Fruit fly (Drosophila melanogaster) whole organism, embryonic: ENCODE measurements around the gene Nf-YA.
A peak's percentile ranks its signal among the peaks of the same experiment; 100 is the strongest.

Source experiments
- Asciz ChIP-seq: fragments of 200-800 bp; sonication (Bioruptor generic); optimal IDR thresholded peaks from 2 replicates; lab custom pipeline; 2017; ENCODE audit warnings: missing biosample characterization, mild to moderate bottlenecking, missing genetic modification characterization, missing genetic modification reagents
- Atf3 ChIP-seq: fragments of 200-800 bp; sonication (Bioruptor generic); optimal IDR thresholded peaks from 3 replicates; lab custom pipeline; 2016; ENCODE audit warnings: missing biosample characterization, missing genetic modification characterization
- B-H1 ChIP-seq: fragments of 200-800 bp; sonication (Bioruptor generic); IDR thresholded peaks from 3 replicates; pipeline ENCODE4 v1.3.6; 2022; ENCODE audit warnings: missing biosample characterization, missing genetic modification characterization
- B-H2 ChIP-seq: fragments of 200-800 bp; sonication (Bioruptor generic); optimal IDR thresholded peaks from 2 replicates; lab custom pipeline; 2018; ENCODE audit warnings: missing biosample characterization, mild to moderate bottlenecking, missing genetic modification characterization
- BEAF-32 ChIP-seq: fragments of 200-800 bp; sonication (Bioruptor generic); optimal IDR thresholded peaks from 3 replicates; lab custom pipeline; 2017; ENCODE audit warnings: missing biosample characterization, missing genetic modification characterization, mild to moderate bottlenecking, moderate library complexity, missing genetic modification reagents
- CG11723 ChIP-seq: fragments of 200-800 bp; sonication (Bioruptor generic); optimal IDR thresholded peaks from 2 replicates; lab custom pipeline; 2017; ENCODE audit warnings: missing biosample characterization, mild to moderate bottlenecking, missing genetic modification characterization
- CG12659 ChIP-seq: fragments of 200-800 bp; sonication (Bioruptor generic); optimal IDR thresholded peaks from 3 replicates; lab custom pipeline; 2017; ENCODE audit warnings: mild to moderate bottlenecking, missing biosample characterization, missing genetic modification reagents, missing genetic modification characterization
- CG12942 ChIP-seq: fragments of 200-800 bp; sonication (Bioruptor generic); optimal IDR thresholded peaks from 3 replicates; lab custom pipeline; 2016; ENCODE audit warnings: missing biosample characterization, missing genetic modification characterization
- CG13287 ChIP-seq: fragments of 200-800 bp; sonication (Bioruptor generic); IDR thresholded peaks from 2 replicates; pipeline ENCODE4 v1.3.6; 2022; ENCODE audit warnings: missing biosample characterization, missing genetic modification characterization; ENCODE audit not compliant: partially characterized antibody
- CG14860 ChIP-seq: fragments of 200-800 bp; sonication (Bioruptor generic); IDR thresholded peaks from 3 replicates; pipeline ENCODE4 v1.3.6; 2022; ENCODE audit warnings: missing biosample characterization, missing genetic modification characterization; ENCODE audit not compliant: partially characterized antibody
- CG1602 ChIP-seq: fragments of 200-800 bp; sonication (Bioruptor generic); optimal IDR thresholded peaks from 3 replicates; lab custom pipeline; 2016; ENCODE audit warnings: missing biosample characterization, missing genetic modification characterization
- CG17359 ChIP-seq: fragments of 200-800 bp; sonication (Bioruptor generic); optimal IDR thresholded peaks from 3 replicates; lab custom pipeline; 2018; ENCODE audit warnings: missing biosample characterization, mild to moderate bottlenecking, missing genetic modification characterization, moderate library complexity
- CG2202 ChIP-seq: fragments of 200-800 bp; sonication (Bioruptor generic); optimal IDR thresholded peaks from 2 replicates; lab custom pipeline; 2018; ENCODE audit warnings: missing biosample characterization, mild to moderate bottlenecking, missing genetic modification characterization
- CG33213 ChIP-seq: fragments of 200-800 bp; sonication (Bioruptor generic); optimal IDR thresholded peaks from 3 replicates; lab custom pipeline; 2016; ENCODE audit warnings: missing biosample characterization, missing genetic modification characterization
- CG4328 ChIP-seq: fragments of 200-800 bp; sonication (Bioruptor generic); optimal IDR thresholded peaks from 3 replicates; lab custom pipeline; 2017; ENCODE audit warnings: missing biosample characterization, missing genetic modification reagents, missing genetic modification characterization
- CG7963 ChIP-seq: fragments of 200-800 bp; sonication (Bioruptor generic); IDR thresholded peaks from 3 replicates; pipeline ENCODE4 v1.3.6; 2022; ENCODE audit warnings: missing biosample characterization, missing genetic modification characterization; ENCODE audit not compliant: partially characterized antibody
- CG9817 ChIP-seq: fragments of 200-800 bp; sonication (Bioruptor generic); optimal IDR thresholded peaks from 2 replicates; lab custom pipeline; 2018; ENCODE audit warnings: missing biosample characterization, mild to moderate bottlenecking, missing genetic modification characterization, moderate library complexity
- CTCF ChIP-seq: fragments of 200-800 bp; sonication (Bioruptor generic); optimal IDR thresholded peaks from 2 replicates; lab custom pipeline; 2017; ENCODE audit warnings: missing biosample characterization, mild to moderate bottlenecking, missing genetic modification characterization, moderate library complexity
- CoRest ChIP-seq: fragments of 200-800 bp; sonication (Bioruptor generic); optimal IDR thresholded peaks from 3 replicates; lab custom pipeline; 2018; ENCODE audit warnings: missing biosample characterization, mild to moderate bottlenecking, missing genetic modification characterization, moderate library complexity
- Dek ChIP-seq: fragments of 200-800 bp; sonication (Bioruptor generic); optimal IDR thresholded peaks from 3 replicates; lab custom pipeline; 2019; ENCODE audit warnings: missing biosample characterization, mild to moderate bottlenecking, missing genetic modification characterization, moderate library complexity
- Doc3 ChIP-seq: fragments of 200-800 bp; sonication (Bioruptor generic); IDR thresholded peaks from 3 replicates; pipeline ENCODE4 v1.3.6; 2022; ENCODE audit warnings: missing biosample characterization, missing genetic modification characterization; ENCODE audit not compliant: partially characterized antibody
- E2f2 ChIP-seq: fragments of 200-800 bp; sonication (Bioruptor generic); IDR thresholded peaks from 2 replicates; pipeline ENCODE4 v1.3.6; 2022; ENCODE audit warnings: missing biosample characterization, missing genetic modification characterization
- Meics ChIP-seq: fragments of 200-800 bp; sonication (Bioruptor generic); optimal IDR thresholded peaks from 2 replicates; lab custom pipeline; 2017; ENCODE audit warnings: missing biosample characterization, mild to moderate bottlenecking, missing genetic modification characterization
- NfI ChIP-seq: fragments of 200-800 bp; sonication (Bioruptor generic); optimal IDR thresholded peaks from 3 replicates; lab custom pipeline; 2018; ENCODE audit warnings: missing biosample characterization, mild to moderate bottlenecking, missing genetic modification characterization, moderate library complexity
- Ravus ChIP-seq: fragments of 200-800 bp; sonication (Bioruptor generic); IDR thresholded peaks from 2 replicates; pipeline ENCODE4 v1.3.6; 2022; ENCODE audit warnings: missing biosample characterization, missing genetic modification characterization
- Spps ChIP-seq: fragments of 200-800 bp; sonication (Bioruptor generic); optimal IDR thresholded peaks from 2 replicates; lab custom pipeline; 2018; ENCODE audit warnings: missing biosample characterization, mild to moderate bottlenecking, missing genetic modification characterization
- Sry-β ChIP-seq: fragments of 200-800 bp; sonication (Bioruptor generic); optimal IDR thresholded peaks from 2 replicates; lab custom pipeline; 2018; ENCODE audit warnings: missing biosample characterization, mild to moderate bottlenecking, missing genetic modification characterization, moderate library complexity
- Xbp1 ChIP-seq: fragments of 200-800 bp; sonication (Bioruptor generic); optimal IDR thresholded peaks from 3 replicates; lab custom pipeline; 2016; ENCODE audit warnings: missing biosample characterization, mild to moderate bottlenecking, missing genetic modification characterization
- YL-1 ChIP-seq: fragments of 200-800 bp; sonication (Bioruptor generic); optimal IDR thresholded peaks from 3 replicates; lab custom pipeline; 2017; ENCODE audit warnings: missing biosample characterization, mild to moderate bottlenecking, missing genetic modification characterization
- cas ChIP-seq: fragments of 200-800 bp; sonication (Bioruptor generic); IDR thresholded peaks from 2 replicates; pipeline ENCODE4 v1.3.6; 2022; ENCODE audit warnings: missing biosample characterization, missing genetic modification characterization
- ci ChIP-seq: fragments of 200-800 bp; sonication (Bioruptor generic); IDR thresholded peaks from 3 replicates; pipeline ENCODE4 v1.3.6; 2022; ENCODE audit warnings: missing biosample characterization, missing genetic modification characterization
- crol ChIP-seq: fragments of 200-800 bp; sonication (Bioruptor generic); IDR thresholded peaks from 2 replicates; pipeline ENCODE4 v1.3.6; 2022; ENCODE audit warnings: missing biosample characterization, missing genetic modification characterization
- crp ChIP-seq, 2 experiments: fragments of 200-800 bp; sonication (Bioruptor generic); optimal IDR thresholded peaks; 2 replicates in 1 of 2; 3 replicates in 1 of 2; lab custom pipeline; 2017; ENCODE audit warnings: missing biosample characterization in 2 of 2, missing genetic modification characterization in 2 of 2, mild to moderate bottlenecking in 1 of 2, moderate library complexity in 1 of 2
- danr ChIP-seq: fragments of 200-800 bp; sonication (Bioruptor generic); IDR thresholded peaks from 2 replicates; pipeline ENCODE4 v1.3.6; 2022; ENCODE audit warnings: missing biosample characterization, missing genetic modification characterization
- ems ChIP-seq: fragments of 200-800 bp; sonication (Bioruptor generic); optimal IDR thresholded peaks from 3 replicates; lab custom pipeline; 2016; ENCODE audit warnings: missing biosample characterization, missing genetic modification characterization
- gsb ChIP-seq: fragments of 200-800 bp; sonication (Bioruptor generic); IDR thresholded peaks from 2 replicates; pipeline ENCODE4 v1.3.6; 2022; ENCODE audit warnings: missing biosample characterization, missing genetic modification characterization
- gt ChIP-seq: fragments of 200-800 bp; sonication (Bioruptor generic); IDR thresholded peaks from 2 replicates; pipeline ENCODE4 v1.3.6; 2022; ENCODE audit warnings: missing biosample characterization, missing genetic modification characterization
- ham ChIP-seq: fragments of 200-800 bp; sonication (Bioruptor generic); IDR thresholded peaks from 2 replicates; pipeline ENCODE4 v1.3.6; 2022; ENCODE audit warnings: missing biosample characterization, missing genetic modification characterization
- inv ChIP-seq: fragments of 200-800 bp; sonication (Bioruptor generic); IDR thresholded peaks from 2 replicates; pipeline ENCODE4 v1.3.6; 2022; ENCODE audit warnings: missing biosample characterization, missing genetic modification characterization; ENCODE audit not compliant: partially characterized antibody
- lab ChIP-seq: fragments of 200-800 bp; sonication (Bioruptor generic); optimal IDR thresholded peaks from 3 replicates; lab custom pipeline; 2017; ENCODE audit warnings: missing biosample characterization, missing genetic modification characterization, mild to moderate bottlenecking, moderate library complexity, missing genetic modification reagents
- lbe ChIP-seq: fragments of 200-800 bp; sonication (Bioruptor generic); optimal IDR thresholded peaks from 2 replicates; lab custom pipeline; 2016; ENCODE audit warnings: missing biosample characterization, mild to moderate bottlenecking, missing genetic modification characterization
- nerfin-1 ChIP-seq: fragments of 200-800 bp; sonication (Bioruptor generic); optimal IDR thresholded peaks from 3 replicates; lab custom pipeline; 2019; ENCODE audit warnings: missing biosample characterization, mild to moderate bottlenecking, missing genetic modification characterization, moderate library complexity
- nmo ChIP-seq: fragments of 200-800 bp; sonication (Bioruptor generic); optimal IDR thresholded peaks from 2 replicates; lab custom pipeline; 2018; ENCODE audit warnings: missing biosample characterization, mild to moderate bottlenecking, missing genetic modification characterization, moderate library complexity
- odd ChIP-seq: fragments of 200-800 bp; sonication (Bioruptor generic); optimal IDR thresholded peaks from 2 replicates; lab custom pipeline; 2017; ENCODE audit warnings: missing biosample characterization, mild to moderate bottlenecking, missing genetic modification characterization
- pho ChIP-seq: fragments of 200-800 bp; sonication (Bioruptor generic); optimal IDR thresholded peaks from 2 replicates; lab custom pipeline; 2016; ENCODE audit warnings: missing biosample characterization, missing genetic modification characterization
- ro ChIP-seq: fragments of 200-800 bp; sonication (Bioruptor generic); IDR thresholded peaks from 2 replicates; pipeline ENCODE4 v1.3.6; 2022; ENCODE audit warnings: missing biosample characterization, missing genetic modification characterization
- slbo ChIP-seq: fragments of 200-800 bp; sonication (Bioruptor generic); IDR thresholded peaks from 2 replicates; pipeline ENCODE4 v1.3.6; 2022; ENCODE audit warnings: missing biosample characterization, missing genetic modification characterization
- sqz ChIP-seq: fragments of 200-800 bp; sonication (Bioruptor generic); optimal IDR thresholded peaks from 3 replicates; lab custom pipeline; 2018; ENCODE audit warnings: missing biosample characterization, mild to moderate bottlenecking, missing genetic modification characterization
- sr ChIP-seq: fragments of 200-800 bp; sonication (Bioruptor generic); IDR thresholded peaks from 3 replicates; pipeline ENCODE4 v1.3.6; 2022; ENCODE audit warnings: missing biosample characterization, missing genetic modification characterization
- zfh1 ChIP-seq: fragments of 200-800 bp; sonication (Bioruptor generic); IDR thresholded peaks from 3 replicates; pipeline ENCODE4 v1.3.6; 2022; ENCODE audit warnings: missing biosample characterization, missing genetic modification characterization

The Nf-YA gene

dm6 chr3L:9446731-9447238 is 4.7 kb upstream of the Nf-YA start, which contains the start of gene CG3529 (continued):
- peak; percentile 66 for TF ChIP-seq YL-1
- TF ChIP-seq nmo: peak; percentile 34
- TF ChIP-seq BEAF-32 (GFP tag; lab: Kevin White, UChicago): peak; percentile 47
- no peak for TF ChIP-seq gt (GFP tag; lab: Robert Waterston, UW)
- peak; percentile 42 for TF ChIP-seq CG33213 (GFP tag; lab: Kevin White, UChicago)
- no peak for TF ChIP-seq zfh1 (GFP tag; lab: Robert Waterston, UW)
- peak; percentile 13 for TF ChIP-seq CG11723
- 0 out of 2 replicates have a peak, but pooled peaks have one; percentile 31 for TF ChIP-seq slbo (GFP tag; lab: Robert Waterston, UW)
- peak; percentile 39 for TF ChIP-seq Dek
- peak; percentile 23 for TF ChIP-seq Atf3 (GFP tag; lab: Kevin White, UChicago)
- peak; percentile 64 for TF ChIP-seq B-H2 (GFP tag; lab: Kevin White, UChicago)
- TF ChIP-seq CTCF (GFP tag; lab: Kevin White, UChicago): peak; percentile 3
- TF ChIP-seq inv (GFP tag; lab: Robert Waterston, UW): no peak
- peak; percentile 5 for TF ChIP-seq CG1602
- no peak for TF ChIP-seq pho
- TF ChIP-seq odd (GFP tag; lab: Kevin White, UChicago): peak; percentile 18
- TF ChIP-seq crol (GFP tag; lab: Robert Waterston, UW): peak; percentile 89
- peak; percentile 8 for TF ChIP-seq Xbp1
- no peak for TF ChIP-seq Ravus (GFP tag; lab: Robert Waterston, UW)
- peak; percentile 49 for TF ChIP-seq CoRest
- no peak for TF ChIP-seq B-H1 (GFP tag; lab: Robert Waterston, UW)
- TF ChIP-seq ems (GFP tag; lab: Kevin White, UChicago): peak; percentile 8
- TF ChIP-seq Doc3 (GFP tag; lab: Robert Waterston, UW): no peak
- peak; percentile 82 for TF ChIP-seq sqz
- peak; percentile 37 for TF ChIP-seq Asciz (GFP tag; lab: Kevin White, UChicago)
- TF ChIP-seq CG7963 (GFP tag; lab: Robert Waterston, UW): no peak
- 0 out of 2 replicates have a peak, but pooled peaks have one; percentile 28 for TF ChIP-seq gsb (GFP tag; lab: Robert Waterston, UW)
- peak; percentile 62; the same call in 2 of the 3 replicates for TF ChIP-seq sr (GFP tag; lab: Robert Waterston, UW)
- TF ChIP-seq ham (GFP tag; lab: Robert Waterston, UW): no peak
- no peak for TF ChIP-seq ro (GFP tag; lab: Robert Waterston, UW)
- TF ChIP-seq crp (GFP tag; optimal IDR thresholded peaks at IDR 0.05; lab: Kevin White, UChicago): peak in 1 of 2 experiments; percentile 2
- no peak for TF ChIP-seq danr (GFP tag; lab: Robert Waterston, UW)
- peak; percentile 9 for TF ChIP-seq Spps
- peak; percentile 54; the same call in 1 of the 3 replicates for TF ChIP-seq ci
- no peak for TF ChIP-seq cas (GFP tag; lab: Robert Waterston, UW)
- peak; percentile 40 for TF ChIP-seq NfI
- peak; percentile 30 for TF ChIP-seq CG9817
- TF ChIP-seq CG13287 (GFP tag; lab: Robert Waterston, UW): peak; percentile 29; the same call in 1 of the 2 replicates
- TF ChIP-seq CG17359 (tag; lab: Kevin White, UChicago): peak; percentile 13
- peak; percentile 56 for TF ChIP-seq CG4328 (GFP tag; lab: Kevin White, UChicago)
- TF ChIP-seq E2f2 (GFP tag; lab: Robert Waterston, UW): peak; percentile 36
- TF ChIP-seq nerfin-1 (tag; lab: Kevin White, UChicago): peak; percentile 87
- no peak for TF ChIP-seq CG14860 (GFP tag; lab: Robert Waterston, UW)
- TF ChIP-seq lab (GFP tag; lab: Kevin White, UChicago): peak; percentile 23
- TF ChIP-seq Meics (GFP tag; lab: Kevin White, UChicago): peak; percentile 59
- TF ChIP-seq lbe (GFP tag; lab: Kevin White, UChicago): peak; percentile 29
- TF ChIP-seq CG12942 (GFP tag; lab: Kevin White, UChicago): no peak
- peak; percentile 16 for TF ChIP-seq CG2202 (tag; lab: Kevin White, UChicago)
- no peak for TF ChIP-seq Sry-β (GFP tag; lab: Kevin White, UChicago)
- peak; percentile 70 for TF ChIP-seq CG12659 (GFP tag; lab: Kevin White, UChicago)
